Worm (Caenorhabditis elegans): ENCODE measurements around the gene F37C4.6.

DNA sequence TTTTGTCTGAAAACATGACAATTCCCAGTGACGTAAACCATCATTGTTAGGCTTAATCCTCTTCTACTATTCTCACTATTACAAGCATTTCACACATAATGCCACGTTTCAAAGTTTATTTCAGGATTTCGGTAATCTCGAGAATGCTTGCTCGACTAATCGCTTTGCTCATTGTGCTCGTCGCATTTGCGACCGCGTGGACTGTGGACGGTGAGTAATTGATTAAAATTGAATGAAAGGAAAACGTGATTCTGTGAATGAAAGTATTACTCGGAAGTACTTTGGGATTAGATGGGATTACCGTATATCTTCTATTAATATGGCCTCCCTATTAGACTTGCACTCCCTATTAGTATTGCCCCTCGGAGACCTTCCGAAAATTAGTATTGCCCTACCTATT is 44.4 kb downstream of the F37C4.6 start:
- no peak for TF ChIP-seq ama-1 (optimal IDR thresholded peaks at IDR 0.05)
- TF ChIP-seq lin-39 (tag; optimal IDR thresholded peaks at IDR 0.05) = no peak
- TF ChIP-seq crh-2 (tag; optimal IDR thresholded peaks at IDR 0.05) = no peak

All from whole organism, L2 larva.